Fruit fly (Drosophila melanogaster) whole organism, embryonic: Measurements from ENCODE around the gene Acp76A.

Source experiments
- ATbp ChIP-seq: fragments of 200-800 bp; sonication (Bioruptor generic); optimal IDR thresholded peaks from 2 replicates; lab custom pipeline; 2017; ENCODE audit warnings: missing biosample characterization, mild to moderate bottlenecking, missing genetic modification characterization, missing genetic modification reagents
- BEAF-32 ChIP-seq: fragments of 200-800 bp; sonication (Bioruptor generic); optimal IDR thresholded peaks from 3 replicates; lab custom pipeline; 2017; ENCODE audit warnings: missing biosample characterization, missing genetic modification characterization, mild to moderate bottlenecking, moderate library complexity, missing genetic modification reagents
- CG10321 ChIP-seq: fragments of 200-800 bp; sonication (Bioruptor generic); IDR thresholded peaks from 2 replicates; pipeline ENCODE4 v1.3.6; 2022; ENCODE audit warnings: missing biosample characterization, missing genetic modification characterization
- CG11504 ChIP-seq: fragments of 200-800 bp; sonication (Bioruptor generic); optimal IDR thresholded peaks from 3 replicates; lab custom pipeline; 2019; ENCODE audit warnings: missing biosample characterization, mild to moderate bottlenecking, missing genetic modification characterization, moderate library complexity
- CG11560 ChIP-seq: fragments of 200-800 bp; sonication (Bioruptor generic); IDR thresholded peaks from 3 replicates; pipeline ENCODE4 v1.3.6; 2022; ENCODE audit warnings: missing biosample characterization, missing genetic modification characterization
- CG13624 ChIP-seq: fragments of 200-800 bp; sonication (Bioruptor generic); optimal IDR thresholded peaks from 2 replicates; lab custom pipeline; 2016; ENCODE audit warnings: missing biosample characterization, missing genetic modification characterization
- CG1529 ChIP-seq: fragments of 200-800 bp; sonication (Bioruptor generic); optimal IDR thresholded peaks from 3 replicates; lab custom pipeline; 2018; ENCODE audit warnings: missing biosample characterization, missing genetic modification characterization
- CG16863 ChIP-seq: fragments of 200-800 bp; sonication (Bioruptor generic); optimal IDR thresholded peaks from 3 replicates; lab custom pipeline; 2016; ENCODE audit warnings: missing biosample characterization, missing genetic modification characterization
- CG17385 ChIP-seq: fragments of 200-800 bp; sonication (Bioruptor generic); optimal IDR thresholded peaks from 3 replicates; lab custom pipeline; 2018; ENCODE audit warnings: missing biosample characterization, mild to moderate bottlenecking, missing genetic modification characterization
- CG2116 ChIP-seq: fragments of 200-800 bp; sonication (Bioruptor generic); optimal IDR thresholded peaks from 3 replicates; lab custom pipeline; 2018; ENCODE audit warnings: missing biosample characterization, mild to moderate bottlenecking, missing genetic modification characterization
- CG2678 ChIP-seq: fragments of 200-800 bp; sonication (Bioruptor generic); optimal IDR thresholded peaks from 3 replicates; lab custom pipeline; 2019; ENCODE audit warnings: missing biosample characterization, mild to moderate bottlenecking, missing genetic modification characterization, moderate library complexity
- CG2712 ChIP-seq: fragments of 200-800 bp; optimal IDR thresholded peaks from 3 replicates; lab custom pipeline; 2019; ENCODE audit warnings: missing biosample characterization, mild to moderate bottlenecking, missing genetic modification characterization, moderate library complexity
- CG3163 ChIP-seq: fragments of 200-800 bp; sonication (Bioruptor generic); optimal IDR thresholded peaks from 3 replicates; lab custom pipeline; 2016; ENCODE audit warnings: missing biosample characterization, missing genetic modification characterization
- CG34224 ChIP-seq: fragments of 200-800 bp; sonication (Bioruptor generic); IDR thresholded peaks from 3 replicates; pipeline ENCODE4 v1.3.6; 2022; ENCODE audit warnings: missing biosample characterization, missing genetic modification characterization; ENCODE audit not compliant: partially characterized antibody
- CG4282 ChIP-seq: fragments of 200-800 bp; sonication (Bioruptor generic); optimal IDR thresholded peaks from 2 replicates; lab custom pipeline; 2016; ENCODE audit warnings: missing biosample characterization, missing genetic modification characterization
- CG4854 ChIP-seq: fragments of 200-800 bp; sonication (Bioruptor generic); optimal IDR thresholded peaks from 2 replicates; lab custom pipeline; 2016; ENCODE audit warnings: missing biosample characterization, missing genetic modification characterization, inconsistent platforms
- CG7745 ChIP-seq: fragments of 200-800 bp; sonication (Bioruptor generic); optimal IDR thresholded peaks from 2 replicates; lab custom pipeline; 2018; ENCODE audit warnings: missing biosample characterization, mild to moderate bottlenecking, missing genetic modification characterization, moderate library complexity
- CG7839 ChIP-seq: fragments of 200-800 bp; sonication (Bioruptor generic); optimal IDR thresholded peaks from 3 replicates; lab custom pipeline; 2018; ENCODE audit warnings: missing biosample characterization, mild to moderate bottlenecking, missing genetic modification characterization, moderate library complexity
- CG9727 ChIP-seq: fragments of 200-800 bp; sonication (Bioruptor generic); optimal IDR thresholded peaks from 3 replicates; lab custom pipeline; 2017; ENCODE audit warnings: missing biosample characterization, mild to moderate bottlenecking, missing genetic modification characterization
- CG9817 ChIP-seq: fragments of 200-800 bp; sonication (Bioruptor generic); optimal IDR thresholded peaks from 2 replicates; lab custom pipeline; 2018; ENCODE audit warnings: missing biosample characterization, mild to moderate bottlenecking, missing genetic modification characterization, moderate library complexity
- Dek ChIP-seq: fragments of 200-800 bp; sonication (Bioruptor generic); optimal IDR thresholded peaks from 3 replicates; lab custom pipeline; 2019; ENCODE audit warnings: missing biosample characterization, mild to moderate bottlenecking, missing genetic modification characterization, moderate library complexity
- Dip2 ChIP-seq: fragments of 200-800 bp; sonication (Bioruptor generic); IDR thresholded peaks from 2 replicates; pipeline ENCODE4 v1.3.6; 2022; ENCODE audit warnings: missing biosample characterization, missing genetic modification characterization
- Eip74EF ChIP-seq, 2 experiments: fragments of 200-800 bp in 1 of 2; fragments of >200 bp in 1 of 2; sonication (Bioruptor generic) in 1 of 2; optimal IDR thresholded peaks; 2 replicates each; lab custom pipeline; 2017 to 2019; ENCODE audit warnings: missing biosample characterization in 2 of 2, missing genetic modification characterization in 2 of 2, mild to moderate bottlenecking in 1 of 2, moderate library complexity in 1 of 2
- Fer1 ChIP-seq: fragments of 200-800 bp; sonication (Bioruptor generic); optimal IDR thresholded peaks from 2 replicates; lab custom pipeline; 2017; ENCODE audit warnings: missing biosample characterization, mild to moderate bottlenecking, missing genetic modification characterization
- Hr3 ChIP-seq: fragments of 200-800 bp; sonication (Bioruptor generic); optimal IDR thresholded peaks from 3 replicates; lab custom pipeline; 2016; ENCODE audit warnings: missing biosample characterization, missing genetic modification characterization
- Jarid2 ChIP-seq: fragments of 200-800 bp; sonication (Bioruptor generic); optimal IDR thresholded peaks from 3 replicates; lab custom pipeline; 2017; ENCODE audit warnings: mild to moderate bottlenecking, missing biosample characterization, missing genetic modification reagents, missing genetic modification characterization
- Lhr ChIP-seq: fragments of 200-800 bp; sonication (Bioruptor generic); optimal IDR thresholded peaks from 3 replicates; lab custom pipeline; 2017; ENCODE audit warnings: mild to moderate bottlenecking, missing biosample characterization, missing genetic modification reagents, missing genetic modification characterization
- MTF-1 ChIP-seq: fragments of 200-800 bp; sonication (Bioruptor generic); optimal IDR thresholded peaks from 2 replicates; lab custom pipeline; 2018; ENCODE audit warnings: missing biosample characterization, mild to moderate bottlenecking, missing genetic modification characterization, borderline replicate concordance
- Mes4 ChIP-seq: fragments of 200-800 bp; sonication (Bioruptor generic); optimal IDR thresholded peaks from 2 replicates; lab custom pipeline; 2016; ENCODE audit warnings: missing biosample characterization, missing genetic modification characterization
- Ravus ChIP-seq: fragments of 200-800 bp; sonication (Bioruptor generic); IDR thresholded peaks from 2 replicates; pipeline ENCODE4 v1.3.6; 2022; ENCODE audit warnings: missing biosample characterization, missing genetic modification characterization
- Sin3A ChIP-seq: fragments of >200 bp; optimal IDR thresholded peaks from 2 replicates; lab custom pipeline; 2018
- Trl ChIP-seq, 3 experiments: fragments of >200 bp in 2 of 3; fragments of 200-800 bp in 1 of 3; sonication (Bioruptor generic) in 1 of 3; optimal IDR thresholded peaks; 2 replicates in 1 of 3; 3 replicates in 2 of 3; lab custom pipeline; 2016 to 2017; ENCODE audit warnings: missing biosample characterization in 1 of 3, missing genetic modification characterization in 1 of 3
- ac ChIP-seq: fragments of 200-800 bp; sonication (Bioruptor generic); optimal IDR thresholded peaks from 3 replicates; lab custom pipeline; 2017; ENCODE audit warnings: missing biosample characterization, mild to moderate bottlenecking, missing genetic modification characterization
- al ChIP-seq: fragments of 200-800 bp; sonication (Bioruptor generic); IDR thresholded peaks from 2 replicates; pipeline ENCODE4 v1.3.6; 2022; ENCODE audit warnings: missing biosample characterization, missing genetic modification characterization
- aop ChIP-seq: fragments of 200-800 bp; sonication (Bioruptor generic); IDR thresholded peaks from 2 replicates; pipeline ENCODE4 v1.3.6; 2022; ENCODE audit warnings: missing biosample characterization, missing genetic modification characterization
- ase ChIP-seq: fragments of 200-800 bp; sonication (Bioruptor generic); IDR thresholded peaks from 3 replicates; pipeline ENCODE4 v1.3.6; 2022; ENCODE audit warnings: missing biosample characterization, missing genetic modification characterization
- bcd ChIP-seq: fragments of 200-800 bp; sonication (Bioruptor generic); optimal IDR thresholded peaks from 2 replicates; lab custom pipeline; 2017; ENCODE audit warnings: missing biosample characterization, mild to moderate bottlenecking, missing genetic modification characterization
- caup ChIP-seq: fragments of 200-800 bp; sonication (Bioruptor generic); optimal IDR thresholded peaks from 3 replicates; lab custom pipeline; 2017; ENCODE audit warnings: missing biosample characterization, mild to moderate bottlenecking, missing genetic modification characterization, moderate library complexity; ENCODE audit not compliant: severe bottlenecking
- corto ChIP-seq: fragments of 200-800 bp; sonication (Bioruptor generic); optimal IDR thresholded peaks from 2 replicates; lab custom pipeline; 2016; ENCODE audit warnings: missing biosample characterization, mild to moderate bottlenecking, missing genetic modification characterization, moderate library complexity
- dpn ChIP-seq, 2 experiments: fragments of 200-800 bp; sonication (Bioruptor generic); optimal IDR thresholded peaks; 3 replicates each; lab custom pipeline; 2016; ENCODE audit warnings: missing biosample characterization in 2 of 2, missing genetic modification characterization in 2 of 2
- dysf ChIP-seq: fragments of 200-800 bp; sonication (Bioruptor generic); IDR thresholded peaks from 3 replicates; pipeline ENCODE4 v1.3.6; 2022; ENCODE audit warnings: missing biosample characterization, missing genetic modification characterization
- ewg ChIP-seq: fragments of 200-800 bp; sonication (Bioruptor generic); optimal IDR thresholded peaks from 3 replicates; lab custom pipeline; 2017; ENCODE audit warnings: mild to moderate bottlenecking, missing biosample characterization, missing genetic modification reagents, missing genetic modification characterization
- grau ChIP-seq: fragments of 200-800 bp; optimal IDR thresholded peaks from 3 replicates; lab custom pipeline; 2019; ENCODE audit warnings: missing biosample characterization, mild to moderate bottlenecking, missing genetic modification characterization, moderate library complexity
- ind ChIP-seq: fragments of 200-800 bp; sonication (Bioruptor generic); optimal IDR thresholded peaks from 3 replicates; lab custom pipeline; 2016; ENCODE audit warnings: missing biosample characterization, missing genetic modification characterization
- jing ChIP-seq: fragments of 200-800 bp; sonication (Bioruptor generic); optimal IDR thresholded peaks from 2 replicates; lab custom pipeline; 2018; ENCODE audit warnings: missing biosample characterization, mild to moderate bottlenecking, missing genetic modification characterization
- nmo ChIP-seq: fragments of 200-800 bp; sonication (Bioruptor generic); optimal IDR thresholded peaks from 2 replicates; lab custom pipeline; 2018; ENCODE audit warnings: missing biosample characterization, mild to moderate bottlenecking, missing genetic modification characterization, moderate library complexity
- ro ChIP-seq: fragments of 200-800 bp; sonication (Bioruptor generic); IDR thresholded peaks from 2 replicates; pipeline ENCODE4 v1.3.6; 2022; ENCODE audit warnings: missing biosample characterization, missing genetic modification characterization
- sd ChIP-seq: fragments of 200-800 bp; sonication (Bioruptor generic); optimal IDR thresholded peaks from 3 replicates; lab custom pipeline; 2018; ENCODE audit warnings: missing biosample characterization, mild to moderate bottlenecking, missing genetic modification characterization, moderate library complexity
- ttk ChIP-seq: fragments of 200-800 bp; sonication (Bioruptor generic); IDR thresholded peaks from 2 replicates; pipeline ENCODE4 v2.1.2; 2022; ENCODE audit warnings: missing biosample characterization, missing genetic modification characterization
- wdn ChIP-seq: fragments of 200-800 bp; sonication (Bioruptor generic); IDR thresholded peaks from 2 replicates; pipeline ENCODE4 v1.3.6; 2022; ENCODE audit warnings: missing biosample characterization, missing genetic modification characterization
- zf30C ChIP-seq: fragments of 200-800 bp; sonication (Bioruptor generic); optimal IDR thresholded peaks from 3 replicates; lab custom pipeline; 2018; ENCODE audit warnings: missing biosample characterization, mild to moderate bottlenecking, missing genetic modification characterization

Acp76A gene

DNA sequence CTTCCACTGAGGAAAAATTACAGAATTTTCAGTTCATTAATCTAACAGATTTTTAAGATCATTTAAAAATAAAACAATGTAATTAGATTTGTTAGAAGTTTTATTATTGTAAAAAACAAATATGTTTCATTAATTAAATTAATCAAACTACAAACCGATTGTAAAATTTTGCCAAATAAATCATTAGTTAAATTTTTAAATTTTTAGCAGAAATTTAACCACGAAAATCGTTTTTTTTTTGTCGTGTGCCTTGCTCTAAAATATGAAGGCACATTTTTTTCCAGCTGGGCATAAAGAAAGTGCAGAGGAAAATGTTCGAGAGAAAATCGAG lies 22.0 kb upstream of the Acp76A start (continued):
- TF ChIP-seq bcd (GFP tag; lab: Kevin White, UChicago) (no peak), Mes4 (GFP tag; lab: Kevin White, UChicago) (no peak), nmo (GFP tag; lab: Kevin White, UChicago) (peak; percentile 79), CG4282 (GFP tag; lab: Kevin White, UChicago) (no peak), zf30C (GFP tag; lab: Kevin White, UChicago) (no peak), Dip2 (GFP tag; lab: Robert Waterston, UW) (no peak), CG9727 (GFP tag; lab: Kevin White, UChicago) (peak; percentile 10), CG16863 (GFP tag; lab: Kevin White, UChicago) (no peak), sd (tag; lab: Kevin White, UChicago) (peak; percentile 17), CG13624 (GFP tag; lab: Kevin White, UChicago) (no peak), Hr3 (peak; percentile 25), CG9817 (tag; lab: Kevin White, UChicago) (no peak), Sin3A (lab: Kevin White, UChicago) (no peak), CG11504 (tag; lab: Kevin White, UChicago) (peak; percentile 75), corto (GFP tag; lab: Kevin White, UChicago) (no peak), CG2678 (tag; lab: Kevin White, UChicago) (peak; percentile 73), wdn (no peak), dpn (GFP tag; optimal IDR thresholded peaks at IDR 0.05; lab: Kevin White, UChicago) (peak in 1 of 2 experiments; percentile 3), MTF-1 (GFP tag; lab: Kevin White, UChicago) (no peak), CG10321 (GFP tag; lab: Robert Waterston, UW) (no peak), Eip74EF (GFP tag; optimal IDR thresholded peaks at IDR 0.05; lab: Kevin White, UChicago) (peak in 1 of 2 experiments; percentile 75), BEAF-32 (GFP tag; lab: Kevin White, UChicago) (no peak), ATbp (peak; percentile 67), ind (GFP tag; lab: Kevin White, UChicago) (no peak), CG11560 (tag; lab: Robert Waterston, UW) (no peak), ttk (GFP tag; lab: Robert Waterston, UW) (no peak), al (no peak), Fer1 (GFP tag; lab: Kevin White, UChicago) (no peak), Jarid2 (GFP tag; lab: Kevin White, UChicago) (no peak), dysf (GFP tag; lab: Robert Waterston, UW) (no peak), CG34224 (GFP tag; lab: Robert Waterston, UW) (no peak), ase (GFP tag; lab: Robert Waterston, UW) (no peak), CG17385 (GFP tag; lab: Kevin White, UChicago) (peak; percentile 43), CG7745 (tag; lab: Kevin White, UChicago) (no peak), CG3163 (GFP tag; lab: Kevin White, UChicago) (no peak), Dek (tag; lab: Kevin White, UChicago) (no peak), jing (GFP tag; lab: Kevin White, UChicago) (no peak), CG2712 (peak; percentile 81), aop (GFP tag; lab: Robert Waterston, UW) (no peak), ro (no peak), CG4854 (GFP tag; lab: Kevin White, UChicago) (no peak), ewg (GFP tag; lab: Kevin White, UChicago) (peak; percentile 28), Lhr (GFP tag; lab: Kevin White, UChicago) (no peak), CG7839 (tag; lab: Kevin White, UChicago) (peak; percentile 69), Trl (optimal IDR thresholded peaks at IDR 0.05; lab: Kevin White, UChicago) (no peak), Trl (GFP tag; optimal IDR thresholded peaks at IDR 0.05; lab: Kevin White, UChicago) (no peak), CG1529 (peak; percentile 21), grau (peak; percentile 52), CG2116 (GFP tag; lab: Kevin White, UChicago) (no peak), caup (GFP tag; lab: Kevin White, UChicago) (no peak), Ravus (no peak), ac (GFP tag; lab: Kevin White, UChicago) (no peak)
